Worm (Caenorhabditis elegans): ENCODE data around the gene let-754.

let-754 gene

ce11 chrIII:7928549-7929129, 24.5 kb downstream of the let-754 start, which contains the start of the genes C29E4.13 and npp-15 (continued):
- TF ChIP-seq cebp-1 (GFP tag; IDR thresholded peaks at IDR 0.05): no peak
- peak; percentile 18 for TF ChIP-seq cebp-1 (tag; optimal IDR thresholded peaks at IDR 0.05)
- peak; percentile 73 for TF ChIP-seq lsl-1 (GFP tag; optimal IDR thresholded peaks at IDR 0.05)
- no peak for TF ChIP-seq hmg-1.2 (GFP tag; IDR thresholded peaks at IDR 0.05)
- no peak for TF ChIP-seq mel-28 (tag; optimal IDR thresholded peaks at IDR 0.05; ENCODE audit: borderline replicate concordance)
- peak; percentile 55 for TF ChIP-seq madf-8 (GFP tag; conservative IDR thresholded peaks at IDR 0.05)
- no peak for TF ChIP-seq fkh-3 (tag; optimal IDR thresholded peaks at IDR 0.05)
- TF ChIP-seq rec-8 (tag; optimal IDR thresholded peaks at IDR 0.05): no peak
- TF ChIP-seq D2030.7 (GFP tag; IDR thresholded peaks at IDR 0.05): peak; percentile 50
- TF ChIP-seq attf-5 (GFP tag; optimal IDR thresholded peaks at IDR 0.05): peak; percentile 46
- peak; percentile 72 for TF ChIP-seq dpl-1 (GFP tag; optimal IDR thresholded peaks at IDR 0.05)
- TF ChIP-seq xnd-1 (tag; optimal IDR thresholded peaks at IDR 0.05): peak; percentile 60
- TF ChIP-seq unc-130 (GFP tag; optimal IDR thresholded peaks at IDR 0.05): peak; percentile 9
- no peak for TF ChIP-seq ztf-26 (tag; optimal IDR thresholded peaks at IDR 0.05)
- peak; percentile 80 for TF ChIP-seq madf-6 (GFP tag; IDR thresholded peaks at IDR 0.05)
- no peak for TF ChIP-seq ZK185.1 (tag; optimal IDR thresholded peaks at IDR 0.05; ENCODE audit: poor library complexity, severe bottlenecking)
- TF ChIP-seq hsf-1 (GFP tag; IDR thresholded peaks at IDR 0.05): no peak

ce11 chrIII:7925968-7926367, 27.1 kb downstream of the let-754 start:
- TF ChIP-seq ceh-79 (tag; optimal IDR thresholded peaks at IDR 0.05) (no peak), tbx-9 (tag; optimal IDR thresholded peaks at IDR 0.05; ENCODE audit: borderline replicate concordance) (no peak), ets-4 (GFP tag; optimal IDR thresholded peaks at IDR 0.05) (no peak), hmg-1.2 (GFP tag; IDR thresholded peaks at IDR 0.05) (peak; percentile 36; the same call in 1 of the 2 replicates), Y53F4B.3 (GFP tag; IDR thresholded peaks at IDR 0.05) (no peak), attf-5 (GFP tag; optimal IDR thresholded peaks at IDR 0.05) (no peak), ZK185.1 (tag; optimal IDR thresholded peaks at IDR 0.05; ENCODE audit: poor library complexity, severe bottlenecking) (no peak)

ce11 chrIII:7924821-7925220, 28.3 kb downstream of the let-754 start, which contains the start of gene tag-250:
Gene tag-250 (minus strand): TSS chrIII:7924921.
- TF ChIP-seq ZK185.1 (tag; optimal IDR thresholded peaks at IDR 0.05; ENCODE audit: poor library complexity, severe bottlenecking): no peak
- TF ChIP-seq tbx-9 (tag; optimal IDR thresholded peaks at IDR 0.05; ENCODE audit: borderline replicate concordance): no peak
- no peak for TF ChIP-seq lsl-1 (GFP tag; optimal IDR thresholded peaks at IDR 0.05)
- TF ChIP-seq Y95B8A.8 (GFP tag; IDR thresholded peaks at IDR 0.05): no peak
- no peak for TF ChIP-seq cebp-2 (GFP tag; IDR thresholded peaks at IDR 0.05)
- no peak for TF ChIP-seq unc-130 (GFP tag; optimal IDR thresholded peaks at IDR 0.05)
- no peak for TF ChIP-seq attf-6 (GFP tag; IDR thresholded peaks at IDR 0.05)
- no peak for TF ChIP-seq chd-7 (tag; optimal IDR thresholded peaks at IDR 0.05)
- TF ChIP-seq ceh-91 (GFP tag; IDR thresholded peaks at IDR 0.05): no peak

ce11 chrIII:7922207-7922606, 30.9 kb downstream of the let-754 start, which contains the start of gene C29E4.17:
Gene C29E4.17 (plus strand): TSS chrIII:7922507.
- TF ChIP-seq unc-130 (GFP tag; optimal IDR thresholded peaks at IDR 0.05): no peak
- TF ChIP-seq T26A5.8 (tag; optimal IDR thresholded peaks at IDR 0.05): no peak
- no peak for TF ChIP-seq somi-1 (GFP tag; optimal IDR thresholded peaks at IDR 0.05)
- TF ChIP-seq pha-4 (tag; optimal IDR thresholded peaks at IDR 0.05): no peak
- TF ChIP-seq lin-26 (GFP tag; IDR thresholded peaks at IDR 0.05): no peak
- no peak for TF ChIP-seq sdz-38 (tag; optimal IDR thresholded peaks at IDR 0.05)
- TF ChIP-seq ztf-22 (GFP tag; optimal IDR thresholded peaks at IDR 0.05): no peak
- TF ChIP-seq aptf-3 (GFP tag; IDR thresholded peaks at IDR 0.05): no peak
- TF ChIP-seq ccch-3 (GFP tag; optimal IDR thresholded peaks at IDR 0.05): no peak
- no peak for TF ChIP-seq ceh-91 (GFP tag; IDR thresholded peaks at IDR 0.05)
- TF ChIP-seq ztf-28 (GFP tag; IDR thresholded peaks at IDR 0.05): no peak

All from whole organism, young adult.